Fruit fly (Drosophila melanogaster): Measurements from ENCODE around the gene rdgA.

rdgA gene

DNA sequence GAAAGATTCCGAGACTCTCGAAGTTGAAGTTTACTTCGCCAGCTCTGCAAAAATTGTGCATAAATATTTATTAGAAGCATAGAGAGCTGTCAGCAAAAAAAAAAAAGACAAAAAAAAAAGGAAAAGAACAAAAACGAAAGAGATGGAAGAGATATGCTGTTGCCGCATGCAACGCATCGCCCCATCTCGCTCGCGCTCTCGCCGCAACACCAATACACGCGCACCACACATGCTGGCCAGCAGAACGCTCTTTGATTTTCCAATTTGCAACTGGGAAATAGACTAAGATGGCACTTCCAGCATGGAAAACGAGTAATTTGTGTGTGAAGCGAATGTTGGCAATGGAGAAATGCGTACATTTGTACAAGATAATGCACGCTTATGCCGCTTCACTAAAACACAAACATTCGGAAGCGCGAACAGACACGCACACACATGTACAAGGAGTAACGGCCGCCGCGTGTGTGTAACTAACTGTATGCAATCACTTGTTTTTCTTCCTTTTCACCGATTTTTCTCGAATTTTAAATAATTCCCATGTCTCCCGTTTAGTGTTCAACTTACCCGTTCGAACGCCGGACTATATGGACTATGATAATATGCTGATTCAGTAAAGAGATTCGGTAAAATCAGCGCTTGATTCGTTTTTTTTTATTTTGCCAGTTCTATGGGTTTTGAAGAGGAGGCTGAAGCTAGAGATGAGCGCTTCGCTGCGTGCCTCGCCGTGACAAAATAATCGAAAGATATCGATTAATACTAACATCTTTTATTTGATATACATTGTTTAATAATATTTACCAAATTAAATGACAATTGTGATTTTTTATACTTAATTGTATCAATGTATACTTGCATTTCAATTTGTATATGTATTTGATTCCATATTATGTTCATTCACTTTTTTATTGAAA is 1.1 kb upstream of the rdgA start (continued):
- TF ChIP-seq row (GFP tag; IDR thresholded peaks at IDR 0.05) = peak; percentile 63
- TF ChIP-seq CG7357 (GFP tag; IDR thresholded peaks at IDR 0.05) = no peak
- peak; percentile 84; the same call in 1 of the 4 replicates for TF ChIP-seq chinmo (GFP tag; IDR thresholded peaks at IDR 0.05; ENCODE audit: partially characterized antibody)
- TF ChIP-seq amos (GFP tag; IDR thresholded peaks at IDR 0.05; ENCODE audit: partially characterized antibody) = peak; percentile 85
- TF ChIP-seq Opbp (GFP tag; IDR thresholded peaks at IDR 0.05; ENCODE audit: partially characterized antibody) = peak; percentile 78; the same call in 2 of the 3 replicates
- TF ChIP-seq cas (GFP tag; IDR thresholded peaks at IDR 0.05) = no peak
- TF ChIP-seq HmgD (GFP tag; optimal IDR thresholded peaks at IDR 0.05) = no peak
- TF ChIP-seq Ravus (GFP tag; IDR thresholded peaks at IDR 0.05) = no peak
- TF ChIP-seq CG4424 (GFP tag; optimal IDR thresholded peaks at IDR 0.05) = no peak
- no peak for TF ChIP-seq gce (GFP tag; IDR thresholded peaks at IDR 0.05)
- TF ChIP-seq CG17829 (tag; optimal IDR thresholded peaks at IDR 0.05) = no peak
- TF ChIP-seq CG8388 (GFP tag; optimal IDR thresholded peaks at IDR 0.05) = no peak
- peak; percentile 56; the same call in 1 of the 3 replicates for TF ChIP-seq CG34422 (GFP tag; IDR thresholded peaks at IDR 0.05)
- no peak for TF ChIP-seq D (optimal IDR thresholded peaks at IDR 0.05)
- TF ChIP-seq D (GFP tag; optimal IDR thresholded peaks at IDR 0.05) = no peak
- TF ChIP-seq CG6791 (GFP tag; IDR thresholded peaks at IDR 0.05; ENCODE audit: partially characterized antibody) = peak; percentile 77
- TF ChIP-seq bowl (GFP tag; IDR thresholded peaks at IDR 0.05) = no peak
- TF ChIP-seq bcd (GFP tag; optimal IDR thresholded peaks at IDR 0.05) = no peak
- TF ChIP-seq CG13424 (tag; optimal IDR thresholded peaks at IDR 0.05) = no peak
- TF ChIP-seq Poxn (GFP tag; IDR thresholded peaks at IDR 0.05) = no peak
- TF ChIP-seq CG3065 (GFP tag; optimal IDR thresholded peaks at IDR 0.05) = no peak
- 0 out of 2 replicates have a peak, but pooled peaks have one; percentile 15 for TF ChIP-seq CG32772 (GFP tag; IDR thresholded peaks at IDR 0.05)
- TF ChIP-seq fu2 (GFP tag; optimal IDR thresholded peaks at IDR 0.05) = no peak
- TF ChIP-seq CG15479 (GFP tag; optimal IDR thresholded peaks at IDR 0.05) = no peak
- no peak for TF ChIP-seq nau (GFP tag; optimal IDR thresholded peaks at IDR 0.05)
- TF ChIP-seq CG11085 (GFP tag; IDR thresholded peaks at IDR 0.05) = no peak
- no peak for TF ChIP-seq gro (GFP tag; optimal IDR thresholded peaks at IDR 0.05)
- no peak for TF ChIP-seq CG7556 (GFP tag; optimal IDR thresholded peaks at IDR 0.05)
- TF ChIP-seq abd-A (tag; optimal IDR thresholded peaks at IDR 0.05) = no peak
- no peak for TF ChIP-seq dan (GFP tag; IDR thresholded peaks at IDR 0.05)
- TF ChIP-seq Dbx (GFP tag; IDR thresholded peaks at IDR 0.05) = no peak
- TF ChIP-seq CG6854 (GFP tag; optimal IDR thresholded peaks at IDR 0.05) = no peak
- TF ChIP-seq twi (tag; optimal IDR thresholded peaks at IDR 0.05) = peak; percentile 6
- TF ChIP-seq so (GFP tag; IDR thresholded peaks at IDR 0.05) = no peak
- TF ChIP-seq CG15269 (tag; optimal IDR thresholded peaks at IDR 0.05) = no peak
- TF ChIP-seq Side (GFP tag; optimal IDR thresholded peaks at IDR 0.05) = no peak
- peak; percentile 69 for TF ChIP-seq CG1832 (GFP tag; optimal IDR thresholded peaks at IDR 0.05)
- TF ChIP-seq CG30403 (GFP tag; optimal IDR thresholded peaks at IDR 0.05) = no peak
- no peak for TF ChIP-seq CG7786 (GFP tag; optimal IDR thresholded peaks at IDR 0.05)
- TF ChIP-seq CG2129 (GFP tag; IDR thresholded peaks at IDR 0.05; ENCODE audit: partially characterized antibody) = peak; percentile 57; the same call in 1 of the 2 replicates
- TF ChIP-seq usp (GFP tag; optimal IDR thresholded peaks at IDR 0.05) = no peak
- TF ChIP-seq cato (GFP tag; optimal IDR thresholded peaks at IDR 0.05; ENCODE audit: borderline replicate concordance) = no peak
- TF ChIP-seq Usf (GFP tag; optimal IDR thresholded peaks at IDR 0.05) = no peak
- TF ChIP-seq CG15514 (GFP tag; optimal IDR thresholded peaks at IDR 0.05) = no peak
- no peak for TF ChIP-seq Rfx (GFP tag; IDR thresholded peaks at IDR 0.05)
- TF ChIP-seq shn (GFP tag; optimal IDR thresholded peaks at IDR 0.05) = no peak
- peak; percentile 20; the same call in 1 of the 2 replicates for TF ChIP-seq tna (GFP tag; IDR thresholded peaks at IDR 0.05; ENCODE audit: partially characterized antibody)
- no peak for TF ChIP-seq gfzf (GFP tag; optimal IDR thresholded peaks at IDR 0.05)
- TF ChIP-seq Oaz (GFP tag; IDR thresholded peaks at IDR 0.05) = no peak

Data from whole organism, embryonic.